Fruit fly (Drosophila melanogaster) whole organism, wandering third instar larva: ENCODE measurements around the gene mRpS30.

ENCODE experiments used
- Abd-B ChIP-seq: fragments of >200 bp; optimal IDR thresholded peaks from 2 replicates; lab custom pipeline; 2017; ENCODE audit warnings: missing biosample characterization, missing genetic modification characterization
- CG32264 ChIP-seq: fragments of 200-800 bp; sonication (Bioruptor generic); optimal IDR thresholded peaks from 2 replicates; lab custom pipeline; 2016; ENCODE audit warnings: missing biosample characterization, missing genetic modification characterization
- CG9705 ChIP-seq: fragments of 200-800 bp; sonication (Bioruptor generic); optimal IDR thresholded peaks from 2 replicates; lab custom pipeline; 2018; ENCODE audit warnings: missing biosample characterization, mild to moderate bottlenecking, missing genetic modification characterization
- CrebA ChIP-seq: fragments of 200-800 bp; sonication (Bioruptor generic); optimal IDR thresholded peaks from 2 replicates; lab custom pipeline; 2016; ENCODE audit warnings: missing biosample characterization, mild to moderate bottlenecking, missing genetic modification characterization, borderline replicate concordance
- Dfd ChIP-seq: fragments of >200 bp; optimal IDR thresholded peaks from 2 replicates; lab custom pipeline; 2017; ENCODE audit warnings: missing biosample characterization, missing genetic modification characterization
- Dif ChIP-seq: fragments of 200-275, 200-300 bp; sonication (Bioruptor generic); optimal IDR thresholded peaks from 2 replicates; lab custom pipeline; 2018; ENCODE audit warnings: missing biosample characterization, missing genetic modification characterization; ENCODE audit not compliant: partially characterized antibody
- GATAd ChIP-seq: sonication (Bioruptor generic); optimal IDR thresholded peaks from 2 replicates; lab custom pipeline; 2016; ENCODE audit warnings: missing biosample characterization, missing genetic modification characterization
- HLH106 ChIP-seq: fragments of 200-800 bp; optimal IDR thresholded peaks from 3 replicates; lab custom pipeline; 2019; ENCODE audit warnings: missing biosample characterization, mild to moderate bottlenecking, missing genetic modification characterization, moderate library complexity
- Hnf4 ChIP-seq: fragments of 200-800 bp; sonication (Bioruptor generic); optimal IDR thresholded peaks from 2 replicates; lab custom pipeline; 2016; ENCODE audit warnings: missing biosample characterization, mild to moderate bottlenecking, missing genetic modification characterization
- Hr78 ChIP-seq: fragments of >200 bp; optimal IDR thresholded peaks from 2 replicates; lab custom pipeline; 2017; ENCODE audit warnings: missing biosample characterization, missing genetic modification characterization
- Hr83 ChIP-seq: fragments of 200-300 bp; sonication (Bioruptor generic); optimal IDR thresholded peaks from 2 replicates; lab custom pipeline; 2016; ENCODE audit warnings: missing biosample characterization, mild to moderate bottlenecking, missing genetic modification characterization, moderate library complexity; ENCODE audit not compliant: poor library complexity, severe bottlenecking
- Jra ChIP-seq: sonication (Bioruptor generic); optimal IDR thresholded peaks from 2 replicates; lab custom pipeline; 2016; ENCODE audit warnings: missing biosample characterization, missing genetic modification characterization
- Mio ChIP-seq: sonication (Bioruptor generic); optimal IDR thresholded peaks from 2 replicates; lab custom pipeline; 2016; ENCODE audit warnings: missing biosample characterization, missing genetic modification characterization
- Myc ChIP-seq: fragments of >200 bp; optimal IDR thresholded peaks from 2 replicates; lab custom pipeline; 2017
- N ChIP-seq: fragments of >200 bp; optimal IDR thresholded peaks from 2 replicates; lab custom pipeline; 2018; ENCODE audit warnings: missing biosample characterization, missing external identifiers, missing genetic modification characterization
- OdsH ChIP-seq: fragments of 200-800 bp; sonication (Bioruptor generic); optimal IDR thresholded peaks from 2 replicates; lab custom pipeline; 2016; ENCODE audit warnings: missing biosample characterization, mild to moderate bottlenecking, missing genetic modification characterization
- Rel ChIP-seq, 2 experiments: fragments of 200-800 bp; sonication (Bioruptor generic) in 1 of 2; optimal IDR thresholded peaks; 2 replicates in 1 of 2; 3 replicates in 1 of 2; lab custom pipeline; 2016 to 2019; ENCODE audit warnings: mild to moderate bottlenecking in 2 of 2, missing biosample characterization in 2 of 2, missing genetic modification characterization in 2 of 2, moderate library complexity in 1 of 2
- Sp1 ChIP-seq: fragments of 200-800 bp; sonication (Bioruptor generic); optimal IDR thresholded peaks from 3 replicates; lab custom pipeline; 2019; ENCODE audit warnings: missing biosample characterization, mild to moderate bottlenecking, missing genetic modification characterization, moderate library complexity
- Vsx2 ChIP-seq: fragments of 200-300, 225-300 bp; sonication (Bioruptor generic); optimal IDR thresholded peaks from 2 replicates; lab custom pipeline; 2018; ENCODE audit warnings: missing biosample characterization, missing genetic modification characterization; ENCODE audit not compliant: partially characterized antibody
- br ChIP-seq: fragments of 200-800 bp; sonication (Bioruptor generic); optimal IDR thresholded peaks from 2 replicates; lab custom pipeline; 2016; ENCODE audit warnings: missing biosample characterization, missing genetic modification characterization
- brk ChIP-seq: fragments of 200-800 bp; sonication (Bioruptor generic); optimal IDR thresholded peaks from 2 replicates; lab custom pipeline; 2016; ENCODE audit warnings: missing biosample characterization, mild to moderate bottlenecking, missing genetic modification characterization
- dl ChIP-seq, 2 experiments: fragments of 175-275, 200-275 bp in 1 of 2; fragments of 200-275 bp in 1 of 2; sonication (Bioruptor generic); optimal IDR thresholded peaks; lab custom pipeline; 2018; ENCODE audit warnings: mild to moderate bottlenecking in 2 of 2, missing biosample characterization in 2 of 2, missing genetic modification characterization in 2 of 2, moderate library complexity in 2 of 2; ENCODE audit not compliant: partially characterized antibody in 2 of 2, insufficient read depth in 1 of 2
- dmrt93B ChIP-seq: fragments of 200-800 bp; sonication (Bioruptor generic); optimal IDR thresholded peaks from 2 replicates; lab custom pipeline; 2018; ENCODE audit warnings: missing biosample characterization, mild to moderate bottlenecking, missing genetic modification characterization
- dsf ChIP-seq: sonication (Bioruptor generic); optimal IDR thresholded peaks from 2 replicates; lab custom pipeline; 2016; ENCODE audit warnings: missing biosample characterization, missing genetic modification characterization, borderline replicate concordance
- ey ChIP-seq: fragments of 200-800 bp; sonication (Bioruptor generic); optimal IDR thresholded peaks from 2 replicates; lab custom pipeline; 2016; ENCODE audit warnings: missing biosample characterization, missing genetic modification characterization
- foxo ChIP-seq, 2 experiments: fragments of 200-800 bp; sonication (Bioruptor generic); optimal IDR thresholded peaks; 2 replicates in 1 of 2; 3 replicates in 1 of 2; lab custom pipeline; 2016 to 2017; ENCODE audit warnings: missing biosample characterization in 2 of 2, missing genetic modification characterization in 2 of 2
- fru ChIP-seq: fragments of 200-800 bp; sonication (Bioruptor generic); optimal IDR thresholded peaks from 3 replicates; lab custom pipeline; 2016; ENCODE audit warnings: missing biosample characterization, mild to moderate bottlenecking, missing genetic modification characterization
- h ChIP-seq: fragments of 200-800 bp; sonication (Bioruptor generic); optimal IDR thresholded peaks from 3 replicates; lab custom pipeline; 2016; ENCODE audit warnings: missing biosample characterization, mild to moderate bottlenecking, missing genetic modification characterization
- jim ChIP-seq: fragments of 175-275, 200-325 bp; sonication (Bioruptor generic); optimal IDR thresholded peaks from 2 replicates; lab custom pipeline; 2016; ENCODE audit warnings: missing biosample characterization, mild to moderate bottlenecking, missing genetic modification characterization
- lola ChIP-seq: fragments of >200 bp; optimal IDR thresholded peaks from 2 replicates; lab custom pipeline; 2017; ENCODE audit warnings: missing biosample characterization, missing genetic modification characterization
- pan ChIP-seq: fragments of >200 bp; optimal IDR thresholded peaks from 2 replicates; lab custom pipeline; 2017
- psq ChIP-seq: fragments of 200-800 bp; sonication (Bioruptor generic); optimal IDR thresholded peaks from 3 replicates; lab custom pipeline; 2017; ENCODE audit warnings: missing biosample characterization, mild to moderate bottlenecking, missing genetic modification characterization, moderate library complexity
- rgr ChIP-seq: fragments of 200-800 bp; sonication (Bioruptor generic); optimal IDR thresholded peaks from 3 replicates; lab custom pipeline; 2016; ENCODE audit warnings: missing biosample characterization, mild to moderate bottlenecking, missing genetic modification characterization
- sage ChIP-seq: fragments of 200-800 bp; sonication (Bioruptor generic); optimal IDR thresholded peaks from 2 replicates; lab custom pipeline; 2016; ENCODE audit warnings: missing biosample characterization, mild to moderate bottlenecking, missing genetic modification characterization
- sv ChIP-seq: fragments of 200-800 bp; sonication (Bioruptor generic); optimal IDR thresholded peaks from 3 replicates; lab custom pipeline; 2016; ENCODE audit warnings: missing biosample characterization, missing genetic modification characterization
- tai ChIP-seq: sonication (Bioruptor generic); optimal IDR thresholded peaks from 2 replicates; lab custom pipeline; 2016; ENCODE audit warnings: missing biosample characterization, missing genetic modification characterization
- usp ChIP-seq: fragments of >200 bp; optimal IDR thresholded peaks from 2 replicates; lab custom pipeline; 2017; ENCODE audit warnings: missing biosample characterization, missing genetic modification characterization
- woc ChIP-seq: sonication (Bioruptor generic); optimal IDR thresholded peaks from 2 replicates; lab custom pipeline; 2016; ENCODE audit warnings: missing biosample characterization, mild to moderate bottlenecking, missing genetic modification characterization

Gene mRpS30

dm6 chrX:15740881-15741280 lies 45.0 kb upstream of the mRpS30 start:
- no peak for TF ChIP-seq dsf (GFP tag; lab: Kevin White, UChicago)
- no peak for TF ChIP-seq br (GFP tag; lab: Kevin White, UChicago)
- no peak for TF ChIP-seq usp (GFP tag; lab: Kevin White, UChicago)
- no peak for TF ChIP-seq N (GFP tag; lab: Kevin White, UChicago)
- TF ChIP-seq jim (GFP tag; lab: Kevin White, UChicago), result no peak

- no peak for TF ChIP-seq brk (GFP tag; lab: Kevin White, UChicago)
- TF ChIP-seq pan (lab: Kevin White, UChicago), result no peak
- TF ChIP-seq HLH106 (tag; lab: Kevin White, UChicago), result peak; percentile 21
- TF ChIP-seq Jra, result no peak
- no peak for TF ChIP-seq br (GFP tag; lab: Kevin White, UChicago)
- TF ChIP-seq psq (GFP tag; lab: Kevin White, UChicago), result peak; percentile 18
- TF ChIP-seq Hr83 (GFP tag; lab: Kevin White, UChicago), result no peak
- TF ChIP-seq woc (GFP tag; lab: Kevin White, UChicago), result peak; percentile 16
- TF ChIP-seq CG9705, result no peak
- no peak for TF ChIP-seq Rel (GFP tag; optimal IDR thresholded peaks at IDR 0.05; lab: Kevin White, UChicago)
- peak; percentile 11 for TF ChIP-seq Rel (tag; optimal IDR thresholded peaks at IDR 0.05; lab: Kevin White, UChicago)
- TF ChIP-seq GATAd, result no peak
- no peak for TF ChIP-seq Hnf4 (GFP tag; lab: Kevin White, UChicago)
- TF ChIP-seq rgr, result no peak
- TF ChIP-seq Abd-B (GFP tag; lab: Kevin White, UChicago), result no peak
- TF ChIP-seq CG32264 (GFP tag; lab: Kevin White, UChicago), result no peak
- TF ChIP-seq Dfd (GFP tag; lab: Kevin White, UChicago), result no peak
- TF ChIP-seq Myc (lab: Kevin White, UChicago), result peak; percentile 74
- no peak for TF ChIP-seq sage (GFP tag; lab: Kevin White, UChicago)
- TF ChIP-seq Vsx2 (GFP tag; lab: Kevin White, UChicago), result no peak
- TF ChIP-seq Sp1, result peak; percentile 4
- no peak for TF ChIP-seq Mio (GFP tag; lab: Kevin White, UChicago)
- no peak for TF ChIP-seq OdsH
- no peak for TF ChIP-seq dl (GFP tag; optimal IDR thresholded peaks at IDR 0.05; lab: Kevin White, UChicago; ENCODE audit: insufficient read depth in 1 of 2, partially characterized antibody in 2 of 2)
- no peak for TF ChIP-seq tai (GFP tag; lab: Kevin White, UChicago)
- no peak for TF ChIP-seq fru (GFP tag; lab: Kevin White, UChicago)
- TF ChIP-seq foxo (GFP tag; optimal IDR thresholded peaks at IDR 0.05; lab: Kevin White, UChicago), result no peak
- TF ChIP-seq CrebA (GFP tag; lab: Kevin White, UChicago), result no peak
- no peak for TF ChIP-seq lola (GFP tag; lab: Kevin White, UChicago)
- no peak for TF ChIP-seq usp (GFP tag; lab: Kevin White, UChicago)
- no peak for TF ChIP-seq ey (GFP tag; lab: Kevin White, UChicago)
- no peak for TF ChIP-seq Hr78 (GFP tag; lab: Kevin White, UChicago)
- TF ChIP-seq jim (GFP tag; lab: Kevin White, UChicago), result no peak
- TF ChIP-seq dmrt93B, result no peak
- TF ChIP-seq N (GFP tag; lab: Kevin White, UChicago), result no peak
- TF ChIP-seq sv (GFP tag; lab: Kevin White, UChicago), result no peak
- TF ChIP-seq h (GFP tag; lab: Kevin White, UChicago), result no peak
- no peak for TF ChIP-seq Dif (GFP tag; lab: Kevin White, UChicago)
- no peak for TF ChIP-seq dsf (GFP tag; lab: Kevin White, UChicago)
Observed at dm6 chrX:15745905-15746681, 39.8 kb upstream of the mRpS30 start, which contains the start of the genes CG8944 and CCT6. CG8944 (minus strand) TSS chrX:15746231. CCT6 (plus strand) TSS chrX:15746648.
